Worm (Caenorhabditis elegans) whole organism, late embryonic: ENCODE data around the gene zmp-3.

Experiments
- C08G9.2 ChIP-seq: sonication (generic microtip); optimal IDR thresholded peaks from 2 replicates; lab custom pipeline; 2016; ENCODE audit warnings: mild to moderate bottlenecking, missing genetic modification characterization, moderate library complexity, missing compliant biosample characterization
- F13H6.1 ChIP-seq: sonication (generic microtip); optimal IDR thresholded peaks from 2 replicates; lab custom pipeline; 2016; ENCODE audit warnings: missing genetic modification characterization, missing compliant biosample characterization
- K02D7.2 ChIP-seq: sonication (generic microtip); optimal IDR thresholded peaks from 2 replicates; lab custom pipeline; 2017; ENCODE audit warnings: mild to moderate bottlenecking, missing genetic modification characterization, missing compliant biosample characterization
- K09A11.1 ChIP-seq: sonication (generic microtip); optimal IDR thresholded peaks from 2 replicates; lab custom pipeline; 2017; ENCODE audit warnings: antibody characterized with exemption, mild to moderate bottlenecking, missing genetic modification characterization, missing compliant biosample characterization; ENCODE audit not compliant: insufficient read depth
- ahr-1 ChIP-seq: sonication (generic microtip); optimal IDR thresholded peaks from 2 replicates; lab custom pipeline; 2016; ENCODE audit warnings: missing genetic modification characterization, missing compliant biosample characterization
- ama-1 ChIP-seq: fragments of 150-350 bp; optimal IDR thresholded peaks from 2 replicates; lab custom pipeline; 2014
- ceh-14 ChIP-seq: sonication (generic microtip); optimal IDR thresholded peaks from 2 replicates; lab custom pipeline; 2016; ENCODE audit warnings: missing genotype, missing genetic modification characterization, missing compliant biosample characterization
- ceh-18 ChIP-seq: sonication (generic microtip); optimal IDR thresholded peaks from 2 replicates; lab custom pipeline; 2016; ENCODE audit warnings: missing genetic modification characterization, missing compliant biosample characterization
- ceh-19 ChIP-seq: fragments of 200-800 bp; sonication (Bioruptor generic); optimal IDR thresholded peaks from 2 replicates; lab custom pipeline; 2018; ENCODE audit warnings: mild to moderate bottlenecking, missing genetic modification characterization, missing compliant biosample characterization
- ceh-24 ChIP-seq: sonication (generic microtip); optimal IDR thresholded peaks from 2 replicates; lab custom pipeline; 2016; ENCODE audit warnings: mild to moderate bottlenecking, missing genetic modification characterization, missing compliant biosample characterization
- ceh-31 ChIP-seq: sonication (generic microtip); optimal IDR thresholded peaks from 2 replicates; lab custom pipeline; 2016; ENCODE audit warnings: missing genetic modification characterization, missing compliant biosample characterization
- ceh-34 ChIP-seq: sonication (generic microtip); optimal IDR thresholded peaks from 2 replicates; lab custom pipeline; 2016; ENCODE audit warnings: mild to moderate bottlenecking, missing genetic modification characterization, missing compliant biosample characterization
- ceh-45 ChIP-seq: fragments of 200-800 bp; sonication (Bioruptor generic); IDR thresholded peaks from 2 replicates; pipeline ENCODE4 v1.3.6; 2022; ENCODE audit warnings: missing genetic modification reagents, missing genetic modification characterization, missing compliant biosample characterization
- ceh-48 ChIP-seq: sonication (generic microtip); optimal IDR thresholded peaks from 2 replicates; lab custom pipeline; 2016; ENCODE audit warnings: missing genetic modification characterization, inconsistent platforms, missing compliant biosample characterization
- ceh-6 ChIP-seq: fragments of 200-800 bp; sonication (Bioruptor generic); optimal IDR thresholded peaks from 2 replicates; lab custom pipeline; 2018; ENCODE audit warnings: mild to moderate bottlenecking, missing genetic modification characterization, missing compliant biosample characterization
- dmd-4 ChIP-seq: sonication (generic microtip); optimal IDR thresholded peaks from 2 replicates; lab custom pipeline; 2016; ENCODE audit warnings: borderline replicate concordance, missing genetic modification characterization, missing compliant biosample characterization
- dve-1 ChIP-seq: sonication (generic microtip); optimal IDR thresholded peaks from 2 replicates; lab custom pipeline; 2017; ENCODE audit warnings: antibody characterized with exemption, mild to moderate bottlenecking, missing genetic modification characterization, missing compliant biosample characterization
- elt-2 ChIP-seq: sonication (generic microtip); optimal IDR thresholded peaks from 2 replicates; lab custom pipeline; 2016; ENCODE audit warnings: missing genetic modification reagents, missing genetic modification characterization, missing compliant biosample characterization
- eyg-1 ChIP-seq: sonication (generic microtip); optimal IDR thresholded peaks from 2 replicates; lab custom pipeline; 2016; ENCODE audit warnings: missing genotype, missing genetic modification characterization, missing compliant biosample characterization
- fax-1 ChIP-seq: sonication (generic microtip); optimal IDR thresholded peaks from 2 replicates; lab custom pipeline; 2016; ENCODE audit warnings: missing genotype, missing genetic modification characterization, missing compliant biosample characterization
- fkh-10 ChIP-seq: fragments of 150-350 bp; optimal IDR thresholded peaks from 2 replicates; lab custom pipeline; 2014; ENCODE audit warnings: missing biosample characterization, missing genetic modification reagents, missing genetic modification characterization
- fkh-6 ChIP-seq: sonication (generic microtip); optimal IDR thresholded peaks from 2 replicates; lab custom pipeline; 2016; ENCODE audit warnings: missing genetic modification characterization, missing compliant biosample characterization
- gmeb-2 ChIP-seq: sonication (generic microtip); optimal IDR thresholded peaks from 2 replicates; lab custom pipeline; 2016; ENCODE audit warnings: missing genetic modification characterization, inconsistent platforms, missing compliant biosample characterization
- hlh-8 ChIP-seq: sonication (generic microtip); optimal IDR thresholded peaks from 2 replicates; lab custom pipeline; 2016; ENCODE audit warnings: missing genotype, missing genetic modification characterization, missing compliant biosample characterization
- madf-2 ChIP-seq: sonication (generic microtip); optimal IDR thresholded peaks from 2 replicates; lab custom pipeline; 2017; ENCODE audit warnings: missing genetic modification characterization, missing compliant biosample characterization
- nfya-1 ChIP-seq: sonication (generic microtip); optimal IDR thresholded peaks from 2 replicates; lab custom pipeline; 2017; ENCODE audit warnings: missing genetic modification characterization, mild to moderate bottlenecking, missing compliant biosample characterization, antibody characterized with exemption, moderate library complexity
- nhr-232 ChIP-seq: sonication (generic microtip); optimal IDR thresholded peaks from 2 replicates; lab custom pipeline; 2016; ENCODE audit warnings: missing genetic modification characterization, missing compliant biosample characterization
- pag-3 ChIP-seq: sonication (generic microtip); optimal IDR thresholded peaks from 2 replicates; lab custom pipeline; 2016; ENCODE audit warnings: missing compliant biosample characterization, missing genetic modification characterization, borderline replicate concordance
- pat-9 ChIP-seq: fragments of 200-800 bp; sonication (Bioruptor generic); optimal IDR thresholded peaks from 2 replicates; lab custom pipeline; 2018; ENCODE audit warnings: mild to moderate bottlenecking, missing genetic modification characterization, moderate library complexity, missing compliant biosample characterization
- ref-2 ChIP-seq: sonication (generic microtip); optimal IDR thresholded peaks from 2 replicates; lab custom pipeline; 2016; ENCODE audit warnings: missing genetic modification characterization, missing compliant biosample characterization
- sox-2 ChIP-seq: fragments of 200-800 bp; sonication (Bioruptor generic); IDR thresholded peaks from 2 replicates; pipeline ENCODE4 v1.3.6; 2022; ENCODE audit warnings: missing genetic modification reagents, missing genetic modification characterization, missing compliant biosample characterization
- sox-4 ChIP-seq: sonication (generic microtip); optimal IDR thresholded peaks from 2 replicates; lab custom pipeline; 2017; ENCODE audit warnings: mild to moderate bottlenecking, missing genetic modification characterization, inconsistent platforms, missing compliant biosample characterization
- syd-9 ChIP-seq: sonication (generic microtip); optimal IDR thresholded peaks from 2 replicates; lab custom pipeline; 2016; ENCODE audit warnings: mild to moderate bottlenecking, missing genetic modification characterization, moderate library complexity, missing compliant biosample characterization
- unc-3 ChIP-seq, 2 experiments: fragments of 200-800 bp in 1 of 2; sonication (Bioruptor generic) in 1 of 2; sonication (generic microtip) in 1 of 2; conservative IDR thresholded peaks in 1 of 2; optimal IDR thresholded peaks in 1 of 2; 2 replicates each; pipeline versions ENCODE4 v1.3.6 to Lab custom; 2016 to 2022; ENCODE audit warnings: missing compliant biosample characterization in 2 of 2, missing genetic modification characterization in 2 of 2, missing genetic modification reagents in 1 of 2
- unc-42 ChIP-seq: sonication (generic microtip); optimal IDR thresholded peaks from 2 replicates; lab custom pipeline; 2016; ENCODE audit warnings: missing genotype, missing genetic modification characterization, missing compliant biosample characterization
- zip-5 ChIP-seq: sonication (generic microtip); optimal IDR thresholded peaks from 2 replicates; lab custom pipeline; 2016; ENCODE audit warnings: missing genetic modification characterization, missing compliant biosample characterization
- ztf-16 ChIP-seq: sonication (generic microtip); optimal IDR thresholded peaks from 2 replicates; lab custom pipeline; 2017; ENCODE audit warnings: missing genetic modification characterization, missing compliant biosample characterization

The zmp-3 gene

ce11 chrV:2881565-2881964 lies 27.9 kb downstream of the zmp-3 start:
- TF ChIP-seq ceh-48 (no peak), ceh-14 (tag; lab: Kevin White, UChicago) (no peak), ama-1 (lab: Kevin White, UChicago) (no peak), ahr-1 (tag; lab: Kevin White, UChicago) (no peak), F13H6.1 (tag; lab: Kevin White, UChicago) (no peak), K02D7.2 (tag; lab: Kevin White, UChicago) (no peak), ztf-16 (no peak), ceh-34 (tag; lab: Kevin White, UChicago) (no peak), ceh-18 (tag; lab: Kevin White, UChicago) (no peak), K09A11.1 (no peak), fkh-6 (no peak), pag-3 (no peak), dmd-4 (tag; lab: Kevin White, UChicago) (no peak), fax-1 (tag; lab: Kevin White, UChicago) (no peak), nhr-232 (tag; lab: Kevin White, UChicago) (no peak), gmeb-2 (tag; lab: Kevin White, UChicago) (no peak)

ce11 chrV:2881016-2881415 lies 28.4 kb downstream of the zmp-3 start, which contains the start of gene ifc-1:
Gene ifc-1 (plus strand): TSS chrV:2881393.
- TF ChIP-seq ceh-45 (GFP tag; lab: Robert Waterston, UW) = no peak
- TF ChIP-seq fkh-10 (GFP tag; lab: Kevin White, UChicago) = no peak
- TF ChIP-seq ceh-19 (GFP tag; lab: Kevin White, UChicago) = no peak
- TF ChIP-seq C08G9.2 (tag; lab: Kevin White, UChicago) = no peak
- TF ChIP-seq zip-5 (tag; lab: Kevin White, UChicago) = no peak
- TF ChIP-seq syd-9 (tag; lab: Kevin White, UChicago) = no peak
- TF ChIP-seq unc-42 (tag; lab: Kevin White, UChicago) = no peak
- no peak for TF ChIP-seq hlh-8
- TF ChIP-seq ceh-31 = no peak
- no peak for TF ChIP-seq pat-9 (tag; lab: Kevin White, UChicago)
- TF ChIP-seq gmeb-2 (tag; lab: Kevin White, UChicago) = no peak
- no peak for TF ChIP-seq nhr-232 (tag; lab: Kevin White, UChicago)
- no peak for TF ChIP-seq ceh-6 (GFP tag; lab: Kevin White, UChicago)
- TF ChIP-seq ama-1 (lab: Kevin White, UChicago) = no peak
- no peak for TF ChIP-seq ceh-24 (tag; lab: Kevin White, UChicago)

- TF ChIP-seq elt-2 (peak; percentile 26), pat-9 (tag; lab: Kevin White, UChicago) (no peak)
Observed at ce11 chrV:2880356-2880755, 29.1 kb downstream of the zmp-3 start.

ce11 chrV:2879801-2880200 lies 29.6 kb downstream of the zmp-3 start, which contains the start of gene str-39:
Gene str-39 (minus strand): TSS chrV:2879901.
- TF ChIP-seq fkh-6 (no peak), F13H6.1 (tag; lab: Kevin White, UChicago) (no peak), gmeb-2 (tag; lab: Kevin White, UChicago) (no peak), unc-42 (tag; lab: Kevin White, UChicago) (no peak), ref-2 (no peak), sox-4 (tag; lab: Kevin White, UChicago) (no peak), nfya-1 (no peak), pag-3 (no peak), sox-2 (GFP tag; lab: Robert Waterston, UW) (no peak), ahr-1 (tag; lab: Kevin White, UChicago) (no peak), madf-2 (tag; lab: Kevin White, UChicago) (no peak), dve-1 (tag; lab: Kevin White, UChicago) (no peak), K09A11.1 (no peak)

ce11 chrV:2877509-2877908 lies 31.9 kb downstream of the zmp-3 start, which contains the start of gene F37B4.10:
Gene F37B4.10 (minus strand): TSS chrV:2877609.
- TF ChIP-seq eyg-1 (tag; lab: Kevin White, UChicago) (no peak), pat-9 (tag; lab: Kevin White, UChicago) (no peak), unc-3 (GFP tag; conservative IDR thresholded peaks at IDR 0.05; lab: Robert Waterston, UW) (no peak), unc-3 (tag; optimal IDR thresholded peaks at IDR 0.05; lab: Kevin White, UChicago) (no peak), syd-9 (tag; lab: Kevin White, UChicago) (no peak)
